Fruit fly (Drosophila melanogaster) whole organism, embryonic: Measurements from ENCODE around the gene Mst77F.
A peak's percentile ranks its signal among the peaks of the same experiment; 100 is the strongest.

ENCODE experiments used
- BtbVII ChIP-seq: fragments of 200-800 bp; sonication (Bioruptor generic); optimal IDR thresholded peaks from 3 replicates; lab custom pipeline; 2017; ENCODE audit warnings: missing biosample characterization, mild to moderate bottlenecking, missing genetic modification characterization
- CG10543 ChIP-seq: fragments of 200-800 bp; sonication (Bioruptor generic); optimal IDR thresholded peaks from 3 replicates; lab custom pipeline; 2017; ENCODE audit warnings: missing biosample characterization, mild to moderate bottlenecking, missing genetic modification characterization, moderate library complexity
- CG12071 ChIP-seq: fragments of 200-800 bp; sonication (Bioruptor generic); optimal IDR thresholded peaks from 3 replicates; lab custom pipeline; 2018; ENCODE audit warnings: missing biosample characterization, mild to moderate bottlenecking, missing genetic modification characterization
- CG12155 ChIP-seq: fragments of 200-800 bp; sonication (Bioruptor generic); optimal IDR thresholded peaks from 3 replicates; lab custom pipeline; 2016; ENCODE audit warnings: missing biosample characterization, missing genetic modification characterization
- CG13775 ChIP-seq: fragments of 200-800 bp; sonication (Bioruptor generic); optimal IDR thresholded peaks from 3 replicates; lab custom pipeline; 2017; ENCODE audit warnings: missing biosample characterization, mild to moderate bottlenecking, missing genetic modification characterization
- CG15269 ChIP-seq: fragments of 200-800 bp; sonication (Bioruptor generic); optimal IDR thresholded peaks from 2 replicates; lab custom pipeline; 2018; ENCODE audit warnings: missing biosample characterization, mild to moderate bottlenecking, missing genetic modification characterization, moderate library complexity
- CG17328 ChIP-seq: fragments of 200-800 bp; sonication (Bioruptor generic); IDR thresholded peaks from 2 replicates; pipeline ENCODE4 v1.3.6; 2022; ENCODE audit warnings: missing biosample characterization, missing genetic modification characterization
- CG17361 ChIP-seq: fragments of 200-800 bp; sonication (Bioruptor generic); IDR thresholded peaks from 3 replicates; pipeline ENCODE4 v1.3.6; 2022; ENCODE audit warnings: missing biosample characterization, missing genetic modification characterization
- CG18619 ChIP-seq: fragments of 200-800 bp; sonication (Bioruptor generic); optimal IDR thresholded peaks from 3 replicates; lab custom pipeline; 2017; ENCODE audit warnings: missing biosample characterization, mild to moderate bottlenecking, missing genetic modification characterization
- CG2199 ChIP-seq: fragments of 200-800 bp; sonication (Bioruptor generic); IDR thresholded peaks from 3 replicates; pipeline ENCODE4 v1.3.6; 2022; ENCODE audit warnings: missing biosample characterization, missing genetic modification characterization
- CG33557 ChIP-seq: fragments of 200-800 bp; sonication (Bioruptor generic); optimal IDR thresholded peaks from 2 replicates; lab custom pipeline; 2019; ENCODE audit warnings: missing biosample characterization, mild to moderate bottlenecking, missing genetic modification characterization, moderate library complexity
- CG4360 ChIP-seq: fragments of 200-800 bp; sonication (Bioruptor generic); IDR thresholded peaks from 2 replicates; pipeline ENCODE4 v1.3.6; 2022; ENCODE audit warnings: missing biosample characterization, missing genetic modification characterization
- CG43689 ChIP-seq: fragments of 200-800 bp; sonication (Bioruptor generic); IDR thresholded peaks from 2 replicates; pipeline ENCODE4 v1.3.6; 2022; ENCODE audit warnings: missing biosample characterization, missing genetic modification characterization
- CG7963 ChIP-seq: fragments of 200-800 bp; sonication (Bioruptor generic); IDR thresholded peaks from 3 replicates; pipeline ENCODE4 v1.3.6; 2022; ENCODE audit warnings: missing biosample characterization, missing genetic modification characterization; ENCODE audit not compliant: partially characterized antibody
- CG9817 ChIP-seq: fragments of 200-800 bp; sonication (Bioruptor generic); optimal IDR thresholded peaks from 2 replicates; lab custom pipeline; 2018; ENCODE audit warnings: missing biosample characterization, mild to moderate bottlenecking, missing genetic modification characterization, moderate library complexity
- D ChIP-seq, 2 experiments: fragments of 200-800 bp in 1 of 2; fragments of >200 bp in 1 of 2; sonication (Bioruptor generic) in 1 of 2; optimal IDR thresholded peaks; 2 replicates in 1 of 2; 3 replicates in 1 of 2; lab custom pipeline; 2017; ENCODE audit warnings: mild to moderate bottlenecking in 1 of 2, missing biosample characterization in 1 of 2, missing genetic modification characterization in 1 of 2, missing genetic modification reagents in 1 of 2
- D19A ChIP-seq: fragments of 200-800 bp; optimal IDR thresholded peaks from 3 replicates; lab custom pipeline; 2019; ENCODE audit warnings: missing biosample characterization, mild to moderate bottlenecking, missing genetic modification characterization, moderate library complexity
- Dll ChIP-seq: fragments of 200-800 bp; sonication (Bioruptor generic); IDR thresholded peaks from 4 replicates; pipeline ENCODE4 v1.3.6; 2022; ENCODE audit warnings: missing biosample characterization, missing genetic modification characterization; ENCODE audit not compliant: partially characterized antibody
- Dref ChIP-seq: fragments of 200-800 bp; sonication (Bioruptor generic); IDR thresholded peaks from 2 replicates; pipeline ENCODE4 v1.3.6; 2022; ENCODE audit warnings: missing biosample characterization, missing genetic modification characterization
- Gug ChIP-seq: fragments of 200-800 bp; sonication (Bioruptor generic); IDR thresholded peaks from 4 replicates; pipeline ENCODE4 v1.3.6; 2022; ENCODE audit warnings: missing biosample characterization, missing genetic modification characterization
- HmgZ ChIP-seq: fragments of 200-800 bp; sonication (Bioruptor generic); optimal IDR thresholded peaks from 2 replicates; lab custom pipeline; 2018; ENCODE audit warnings: missing biosample characterization, mild to moderate bottlenecking, missing genetic modification characterization
- NC2α ChIP-seq: fragments of 200-800 bp; sonication (Bioruptor generic); optimal IDR thresholded peaks from 2 replicates; lab custom pipeline; 2016; ENCODE audit warnings: missing biosample characterization, missing genetic modification characterization
- Neu2 ChIP-seq: fragments of 200-800 bp; sonication (Bioruptor generic); optimal IDR thresholded peaks from 3 replicates; lab custom pipeline; 2016; ENCODE audit warnings: missing biosample characterization, missing genetic modification characterization, borderline replicate concordance
- NfI ChIP-seq: fragments of 200-800 bp; sonication (Bioruptor generic); optimal IDR thresholded peaks from 3 replicates; lab custom pipeline; 2018; ENCODE audit warnings: missing biosample characterization, mild to moderate bottlenecking, missing genetic modification characterization, moderate library complexity
- Scr ChIP-seq: fragments of 200-800 bp; sonication (Bioruptor generic); IDR thresholded peaks from 2 replicates; pipeline ENCODE4 v1.3.6; 2022; ENCODE audit warnings: missing biosample characterization, missing genetic modification characterization; ENCODE audit not compliant: partially characterized antibody
- Sry-δ ChIP-seq: fragments of 200-800 bp; sonication (Bioruptor generic); optimal IDR thresholded peaks from 2 replicates; lab custom pipeline; 2016; ENCODE audit warnings: missing biosample characterization, missing genetic modification characterization
- Stat92E ChIP-seq, 3 experiments: fragments of >200 bp in 2 of 3; fragments of 200-800 bp in 1 of 3; sonication (Bioruptor generic) in 1 of 3; optimal IDR thresholded peaks; 2 replicates each; lab custom pipeline; 2017 to 2019; ENCODE audit warnings: missing biosample characterization in 3 of 3, missing genetic modification characterization in 3 of 3, mild to moderate bottlenecking in 1 of 3, moderate library complexity in 1 of 3
- Taf1 ChIP-seq: fragments of 200-800 bp; sonication (Bioruptor generic); IDR thresholded peaks from 2 replicates; pipeline ENCODE4 v1.3.6; 2022; ENCODE audit warnings: missing biosample characterization, missing genetic modification characterization
- az2 ChIP-seq: fragments of 200-800 bp; sonication (Bioruptor generic); optimal IDR thresholded peaks from 3 replicates; lab custom pipeline; 2016; ENCODE audit warnings: missing biosample characterization, missing genetic modification characterization
- br ChIP-seq: fragments of >200 bp; optimal IDR thresholded peaks from 2 replicates; lab custom pipeline; 2017
- cas ChIP-seq: fragments of 200-800 bp; sonication (Bioruptor generic); IDR thresholded peaks from 2 replicates; pipeline ENCODE4 v1.3.6; 2022; ENCODE audit warnings: missing biosample characterization, missing genetic modification characterization
- disco-r ChIP-seq: fragments of 200-800 bp; sonication (Bioruptor generic); optimal IDR thresholded peaks from 2 replicates; lab custom pipeline; 2016; ENCODE audit warnings: missing biosample characterization, missing genetic modification characterization
- esg ChIP-seq: fragments of 200-800 bp; sonication (Bioruptor generic); conservative IDR thresholded peaks from 2 replicates; pipeline ENCODE4 v1.3.6; 2022; ENCODE audit warnings: missing biosample characterization, missing genetic modification characterization
- eyg ChIP-seq: fragments of 200-800 bp; sonication (Bioruptor generic); optimal IDR thresholded peaks from 3 replicates; lab custom pipeline; 2016; ENCODE audit warnings: missing biosample characterization, missing genetic modification characterization
- fd3F ChIP-seq: fragments of 200-800 bp; sonication (Bioruptor generic); optimal IDR thresholded peaks from 2 replicates; lab custom pipeline; 2018; ENCODE audit warnings: missing biosample characterization, mild to moderate bottlenecking, missing genetic modification characterization, moderate library complexity
- hb ChIP-seq: fragments of 200-800 bp; sonication (Bioruptor generic); IDR thresholded peaks from 3 replicates; pipeline ENCODE4 v1.3.6; 2022; ENCODE audit warnings: missing biosample characterization, missing genetic modification characterization; ENCODE audit not compliant: partially characterized antibody
- hbn ChIP-seq: fragments of 200-800 bp; sonication (Bioruptor generic); IDR thresholded peaks from 2 replicates; pipeline ENCODE4 v1.3.6; 2022; ENCODE audit warnings: missing biosample characterization, missing genetic modification characterization; ENCODE audit not compliant: partially characterized antibody
- hth ChIP-seq: fragments of >200 bp; optimal IDR thresholded peaks from 2 replicates; lab custom pipeline; 2017; ENCODE audit warnings: inconsistent platforms
- ken ChIP-seq: fragments of 200-800 bp; sonication (Bioruptor generic); IDR thresholded peaks from 3 replicates; pipeline ENCODE4 v1.3.6; 2022; ENCODE audit warnings: missing biosample characterization, missing genetic modification characterization
- mam ChIP-seq: fragments of 200-800 bp; sonication (Bioruptor generic); optimal IDR thresholded peaks from 3 replicates; lab custom pipeline; 2016; ENCODE audit warnings: missing biosample characterization, missing genetic modification characterization
- mld ChIP-seq: fragments of 200-800 bp; sonication (Bioruptor generic); IDR thresholded peaks from 3 replicates; pipeline ENCODE4 v1.3.6; 2022; ENCODE audit warnings: missing biosample characterization, missing genetic modification characterization; ENCODE audit not compliant: partially characterized antibody
- sd ChIP-seq: fragments of 200-800 bp; sonication (Bioruptor generic); optimal IDR thresholded peaks from 3 replicates; lab custom pipeline; 2018; ENCODE audit warnings: missing biosample characterization, mild to moderate bottlenecking, missing genetic modification characterization, moderate library complexity
- tll ChIP-seq, 2 experiments: fragments of 200-800 bp in 1 of 2; fragments of >200 bp in 1 of 2; sonication (Bioruptor generic) in 1 of 2; optimal IDR thresholded peaks; 2 replicates each; lab custom pipeline; 2017 to 2019; ENCODE audit warnings: missing biosample characterization in 2 of 2, missing genetic modification characterization in 2 of 2, mild to moderate bottlenecking in 1 of 2, moderate library complexity in 1 of 2
- trem ChIP-seq: fragments of 200-800 bp; optimal IDR thresholded peaks from 3 replicates; lab custom pipeline; 2019; ENCODE audit warnings: missing biosample characterization, mild to moderate bottlenecking, missing genetic modification characterization, moderate library complexity
- tup ChIP-seq: fragments of 200-800 bp; sonication (Bioruptor generic); optimal IDR thresholded peaks from 2 replicates; lab custom pipeline; 2016; ENCODE audit warnings: missing biosample characterization, mild to moderate bottlenecking, missing genetic modification characterization, moderate library complexity
- wdn ChIP-seq: fragments of 200-800 bp; sonication (Bioruptor generic); IDR thresholded peaks from 2 replicates; pipeline ENCODE4 v1.3.6; 2022; ENCODE audit warnings: missing biosample characterization, missing genetic modification characterization
- zen ChIP-seq: fragments of 200-800 bp; sonication (Bioruptor generic); optimal IDR thresholded peaks from 3 replicates; lab custom pipeline; 2018; ENCODE audit warnings: missing biosample characterization, mild to moderate bottlenecking, missing genetic modification characterization, moderate library complexity

The Mst77F gene

DNA sequence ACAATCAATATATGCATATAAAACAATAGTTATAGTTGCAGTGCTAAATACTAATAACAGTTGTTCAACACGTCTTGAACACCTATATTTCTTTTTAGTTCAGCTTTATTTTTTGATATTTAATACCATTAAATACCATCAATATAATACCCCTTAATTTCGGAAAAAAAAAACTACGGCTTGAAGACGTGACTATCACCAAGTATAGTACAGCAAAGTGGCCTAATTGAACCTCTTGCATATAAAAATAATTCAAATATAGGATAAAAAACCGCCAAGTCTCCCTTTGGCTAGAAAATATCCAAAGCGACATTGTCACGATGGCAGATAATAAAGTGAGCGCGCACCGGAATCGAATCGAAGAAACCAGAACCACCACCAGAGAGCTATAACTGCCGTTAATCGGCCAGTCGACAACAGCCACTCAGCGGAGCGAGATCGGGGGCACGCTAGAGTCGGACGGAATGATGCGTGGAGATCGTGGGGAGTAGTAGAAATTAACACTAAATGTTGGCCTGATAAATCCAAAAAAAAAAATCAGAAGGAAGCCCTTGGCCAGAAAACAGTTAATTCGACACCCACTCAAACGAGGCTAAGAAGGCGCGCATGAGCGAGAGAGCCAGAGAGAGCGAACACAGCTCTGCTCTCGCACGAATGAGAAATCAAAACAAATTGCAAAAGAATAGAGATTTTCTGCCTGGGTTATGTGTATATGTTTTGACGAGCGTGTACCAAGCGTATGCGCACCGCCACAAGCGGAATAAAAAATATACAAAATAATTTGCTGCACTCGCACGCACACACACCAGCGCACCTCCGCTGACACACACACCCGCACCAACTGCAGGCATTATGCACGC, 32.8 kb downstream of the Mst77F start (continued):
- TF ChIP-seq D (optimal IDR thresholded peaks at IDR 0.05; lab: Kevin White, UChicago), result no peak
- peak; percentile 41 for TF ChIP-seq D (GFP tag; optimal IDR thresholded peaks at IDR 0.05; lab: Kevin White, UChicago)
- no peak for TF ChIP-seq CG43689 (GFP tag; lab: Robert Waterston, UW)
- TF ChIP-seq CG9817, result no peak
- TF ChIP-seq cas (GFP tag; lab: Robert Waterston, UW), result no peak
- no peak for TF ChIP-seq NC2α (GFP tag; lab: Kevin White, UChicago)
- TF ChIP-seq tll (GFP tag; optimal IDR thresholded peaks at IDR 0.05; lab: Kevin White, UChicago), result no peak
- peak; percentile 14 for TF ChIP-seq mam (GFP tag; lab: Kevin White, UChicago)
- TF ChIP-seq CG17328 (GFP tag; lab: Robert Waterston, UW), result no peak
- peak; percentile 24 for TF ChIP-seq NfI
- 0 out of 4 replicates have a peak, but pooled peaks have one; percentile 39 for TF ChIP-seq Gug
- TF ChIP-seq CG18619 (GFP tag; lab: Kevin White, UChicago), result peak; percentile 41
- peak; percentile 18 for TF ChIP-seq Sry-δ (GFP tag; lab: Kevin White, UChicago)
- TF ChIP-seq BtbVII (GFP tag; lab: Kevin White, UChicago), result peak; percentile 37
- TF ChIP-seq fd3F (GFP tag; lab: Kevin White, UChicago), result no peak
- TF ChIP-seq Dll (GFP tag; lab: Robert Waterston, UW), result no peak; the same call in 3 of the 4 replicates
- no peak for TF ChIP-seq hb (GFP tag; lab: Robert Waterston, UW)
- no peak for TF ChIP-seq br (lab: Kevin White, UChicago)
- TF ChIP-seq zen (tag; lab: Kevin White, UChicago), result peak; percentile 46
- no peak for TF ChIP-seq Taf1 (GFP tag; lab: Robert Waterston, UW)
- peak; percentile 37; the same call in 1 of the 2 replicates for TF ChIP-seq CG4360 (GFP tag; lab: Robert Waterston, UW)
- no peak for TF ChIP-seq eyg (GFP tag; lab: Kevin White, UChicago)
- peak; percentile 48 for TF ChIP-seq HmgZ (tag; lab: Kevin White, UChicago)
- TF ChIP-seq Scr (GFP tag; lab: Robert Waterston, UW), result peak; percentile 9; the same call in 1 of the 2 replicates
- TF ChIP-seq D19A (tag; lab: Kevin White, UChicago), result peak; percentile 40
- TF ChIP-seq az2, result peak; percentile 16
- TF ChIP-seq mld (GFP tag; lab: Robert Waterston, UW), result no peak
- TF ChIP-seq hth, result no peak
- peak; percentile 41 for TF ChIP-seq CG33557
- no peak for TF ChIP-seq esg (GFP tag; lab: Robert Waterston, UW)
- peak; percentile 37 for TF ChIP-seq CG13775 (GFP tag; lab: Kevin White, UChicago)
- TF ChIP-seq hbn (GFP tag; lab: Robert Waterston, UW), result no peak; the same call in 1 of the 2 replicates
- TF ChIP-seq tup (GFP tag; lab: Kevin White, UChicago), result no peak
- peak; percentile 82 for TF ChIP-seq wdn (GFP tag; lab: Robert Waterston, UW)
- peak; percentile 77; the same call in 2 of the 3 replicates for TF ChIP-seq CG17361 (GFP tag; lab: Robert Waterston, UW)
- peak; percentile 21 for TF ChIP-seq CG12155
- TF ChIP-seq trem (tag; lab: Kevin White, UChicago), result peak; percentile 39
- peak; percentile 59 for TF ChIP-seq CG10543 (GFP tag; lab: Kevin White, UChicago)
- TF ChIP-seq CG2199 (GFP tag; lab: Robert Waterston, UW), result peak; percentile 81; the same call in 2 of the 3 replicates
- no peak for TF ChIP-seq CG12071 (GFP tag; lab: Kevin White, UChicago)
- peak; percentile 17 for TF ChIP-seq Neu2 (GFP tag; lab: Kevin White, UChicago)
- TF ChIP-seq CG15269 (tag; lab: Kevin White, UChicago), result peak; percentile 55
- peak in 1 of 3 experiments; percentile 61 for TF ChIP-seq Stat92E (GFP tag; optimal IDR thresholded peaks at IDR 0.05; lab: Kevin White, UChicago)
- no peak for TF ChIP-seq sd (tag; lab: Kevin White, UChicago)
- TF ChIP-seq ken (GFP tag; lab: Robert Waterston, UW), result no peak
- TF ChIP-seq CG7963 (GFP tag; lab: Robert Waterston, UW), result no peak
- TF ChIP-seq Dref, result peak; percentile 42
- TF ChIP-seq disco-r (GFP tag; lab: Kevin White, UChicago), result no peak
